Fruit fly (Drosophila melanogaster) whole organism, embryonic: ENCODE data around the gene drpr.

Experiments used
- CG10147 ChIP-seq: fragments of 200-800 bp; sonication (Bioruptor generic); optimal IDR thresholded peaks from 2 replicates; lab custom pipeline; 2019; ENCODE audit warnings: missing biosample characterization, mild to moderate bottlenecking, missing genetic modification characterization, moderate library complexity
- CG10366 ChIP-seq: fragments of 200-800 bp; sonication (Bioruptor generic); IDR thresholded peaks from 2 replicates; pipeline ENCODE4 v1.3.6; 2022; ENCODE audit warnings: missing biosample characterization, missing genetic modification characterization
- CG11456 ChIP-seq: fragments of 200-800 bp; sonication (Bioruptor generic); IDR thresholded peaks from 3 replicates; pipeline ENCODE4 v1.3.6; 2022; ENCODE audit warnings: missing biosample characterization, missing genetic modification characterization
- CG11504 ChIP-seq: fragments of 200-800 bp; sonication (Bioruptor generic); optimal IDR thresholded peaks from 3 replicates; lab custom pipeline; 2019; ENCODE audit warnings: missing biosample characterization, mild to moderate bottlenecking, missing genetic modification characterization, moderate library complexity
- CG11695 ChIP-seq: fragments of 200-800 bp; sonication (Bioruptor generic); IDR thresholded peaks from 3 replicates; pipeline ENCODE4 v1.3.6; 2022; ENCODE audit warnings: missing biosample characterization, missing genetic modification characterization
- CG11696 ChIP-seq: fragments of 200-800 bp; sonication (Bioruptor generic); IDR thresholded peaks from 2 replicates; pipeline ENCODE4 v1.3.6; 2022; ENCODE audit warnings: missing biosample characterization, missing genetic modification characterization
- CG12104 ChIP-seq: fragments of 200-800 bp; sonication (Bioruptor generic); optimal IDR thresholded peaks from 3 replicates; lab custom pipeline; 2016; ENCODE audit warnings: missing biosample characterization, missing genetic modification characterization
- CG1603 ChIP-seq: fragments of 200-800 bp; sonication (Bioruptor generic); optimal IDR thresholded peaks from 2 replicates; lab custom pipeline; 2019; ENCODE audit warnings: missing biosample characterization, mild to moderate bottlenecking, missing genetic modification characterization, moderate library complexity
- CG17328 ChIP-seq: fragments of 200-800 bp; sonication (Bioruptor generic); IDR thresholded peaks from 2 replicates; pipeline ENCODE4 v1.3.6; 2022; ENCODE audit warnings: missing biosample characterization, missing genetic modification characterization
- CG17912 ChIP-seq: fragments of 200-800 bp; sonication (Bioruptor generic); optimal IDR thresholded peaks from 2 replicates; lab custom pipeline; 2018; ENCODE audit warnings: missing biosample characterization, mild to moderate bottlenecking, missing genetic modification characterization
- CG30020 ChIP-seq: fragments of 200-800 bp; optimal IDR thresholded peaks from 2 replicates; lab custom pipeline; 2019; ENCODE audit warnings: missing biosample characterization, mild to moderate bottlenecking, missing genetic modification characterization, moderate library complexity
- CG32767 ChIP-seq: fragments of 200-800 bp; sonication (Bioruptor generic); IDR thresholded peaks from 2 replicates; pipeline ENCODE4 v1.3.6; 2022; ENCODE audit warnings: missing biosample characterization, missing genetic modification characterization
- CG34422 ChIP-seq: fragments of 200-800 bp; sonication (Bioruptor generic); IDR thresholded peaks from 3 replicates; pipeline ENCODE4 v1.3.6; 2022; ENCODE audit warnings: missing biosample characterization, missing genetic modification characterization
- CG3847 ChIP-seq: fragments of 200-800 bp; sonication (Bioruptor generic); IDR thresholded peaks from 2 replicates; pipeline ENCODE4 v1.3.6; 2022; ENCODE audit warnings: missing biosample characterization, missing genetic modification characterization
- CG4617 ChIP-seq: fragments of 200-800 bp; sonication (Bioruptor generic); optimal IDR thresholded peaks from 3 replicates; lab custom pipeline; 2016; ENCODE audit warnings: missing biosample characterization, missing genetic modification characterization, borderline replicate concordance
- CG4730 ChIP-seq: fragments of 200-800 bp; sonication (Bioruptor generic); IDR thresholded peaks from 2 replicates; pipeline ENCODE4 v1.3.6; 2022; ENCODE audit warnings: missing biosample characterization, missing genetic modification characterization
- CG5180 ChIP-seq: fragments of 200-800 bp; sonication (Bioruptor generic); optimal IDR thresholded peaks from 3 replicates; lab custom pipeline; 2017; ENCODE audit warnings: missing biosample characterization, missing genetic modification characterization, mild to moderate bottlenecking, moderate library complexity, missing genetic modification reagents
- CG6254 ChIP-seq: fragments of 200-800 bp; sonication (Bioruptor generic); optimal IDR thresholded peaks from 3 replicates; lab custom pipeline; 2017; ENCODE audit warnings: mild to moderate bottlenecking, missing biosample characterization, missing genetic modification reagents, missing genetic modification characterization
- CG6765 ChIP-seq: fragments of 200-800 bp; sonication (Bioruptor generic); optimal IDR thresholded peaks from 3 replicates; lab custom pipeline; 2017; ENCODE audit warnings: missing biosample characterization, mild to moderate bottlenecking, missing genetic modification characterization
- CG7357 ChIP-seq: fragments of 200-800 bp; sonication (Bioruptor generic); IDR thresholded peaks from 3 replicates; pipeline ENCODE4 v1.3.6; 2022; ENCODE audit warnings: missing biosample characterization, missing genetic modification characterization
- CG8089 ChIP-seq: fragments of 200-800 bp; sonication (Bioruptor generic); optimal IDR thresholded peaks from 3 replicates; lab custom pipeline; 2016; ENCODE audit warnings: missing biosample characterization, missing genetic modification characterization
- CG8765 ChIP-seq: fragments of 200-800 bp; sonication (Bioruptor generic); IDR thresholded peaks from 2 replicates; pipeline ENCODE4 v1.3.6; 2022; ENCODE audit warnings: missing biosample characterization, missing genetic modification characterization
- CG9609 ChIP-seq: fragments of 200-800 bp; sonication (Bioruptor generic); optimal IDR thresholded peaks from 3 replicates; lab custom pipeline; 2016; ENCODE audit warnings: missing biosample characterization, missing genetic modification characterization
- Dip3 ChIP-seq: fragments of 200-800 bp; sonication (Bioruptor generic); optimal IDR thresholded peaks from 3 replicates; lab custom pipeline; 2016; ENCODE audit warnings: missing biosample characterization, missing genetic modification characterization
- H15 ChIP-seq: fragments of 200-800 bp; sonication (Bioruptor generic); IDR thresholded peaks from 3 replicates; pipeline ENCODE4 v1.3.6; 2022; ENCODE audit warnings: missing biosample characterization, missing genetic modification characterization
- Hand ChIP-seq: fragments of 200-800 bp; sonication (Bioruptor generic); optimal IDR thresholded peaks from 2 replicates; lab custom pipeline; 2017; ENCODE audit warnings: mild to moderate bottlenecking, missing biosample characterization, missing genetic modification reagents, missing genetic modification characterization
- Hr39 ChIP-seq: fragments of >200 bp; optimal IDR thresholded peaks from 2 replicates; lab custom pipeline; 2017
- MTF-1 ChIP-seq: fragments of 200-800 bp; sonication (Bioruptor generic); optimal IDR thresholded peaks from 2 replicates; lab custom pipeline; 2018; ENCODE audit warnings: missing biosample characterization, mild to moderate bottlenecking, missing genetic modification characterization, borderline replicate concordance
- Oaz ChIP-seq: fragments of 200-800 bp; sonication (Bioruptor generic); IDR thresholded peaks from 2 replicates; pipeline ENCODE4 v1.3.6; 2022; ENCODE audit warnings: missing biosample characterization, missing genetic modification characterization
- Oli ChIP-seq: fragments of 200-800 bp; sonication (Bioruptor generic); optimal IDR thresholded peaks from 2 replicates; lab custom pipeline; 2018; ENCODE audit warnings: missing biosample characterization, mild to moderate bottlenecking, missing genetic modification characterization, moderate library complexity
- Opbp ChIP-seq: fragments of 200-800 bp; sonication (Bioruptor generic); IDR thresholded peaks from 3 replicates; pipeline ENCODE4 v1.3.6; 2022; ENCODE audit warnings: missing biosample characterization, missing genetic modification characterization; ENCODE audit not compliant: partially characterized antibody
- Six4 ChIP-seq: fragments of 200-800 bp; sonication (Bioruptor generic); optimal IDR thresholded peaks from 2 replicates; lab custom pipeline; 2016; ENCODE audit warnings: missing biosample characterization, missing genetic modification characterization
- ara ChIP-seq: fragments of 200-800 bp; sonication (Bioruptor generic); IDR thresholded peaks from 2 replicates; pipeline ENCODE4 v1.3.6; 2022; ENCODE audit warnings: missing biosample characterization, missing genetic modification characterization
- br ChIP-seq: fragments of >200 bp; optimal IDR thresholded peaks from 2 replicates; lab custom pipeline; 2017
- cg ChIP-seq: fragments of 200-800 bp; sonication (Bioruptor generic); optimal IDR thresholded peaks from 3 replicates; lab custom pipeline; 2019; ENCODE audit warnings: missing biosample characterization, mild to moderate bottlenecking, missing genetic modification characterization, moderate library complexity
- chinmo ChIP-seq: fragments of 200-800 bp; sonication (Bioruptor generic); IDR thresholded peaks from 4 replicates; pipeline ENCODE4 v1.3.6; 2022; ENCODE audit warnings: missing biosample characterization, missing genetic modification characterization; ENCODE audit not compliant: partially characterized antibody
- chm ChIP-seq: fragments of 200-800 bp; sonication (Bioruptor generic); IDR thresholded peaks from 2 replicates; pipeline ENCODE4 v1.3.6; 2022; ENCODE audit warnings: missing biosample characterization, missing genetic modification characterization
- esg ChIP-seq: fragments of 200-800 bp; sonication (Bioruptor generic); conservative IDR thresholded peaks from 2 replicates; pipeline ENCODE4 v1.3.6; 2022; ENCODE audit warnings: missing biosample characterization, missing genetic modification characterization
- ftz-f1 ChIP-seq: fragments of 200-800 bp; sonication (Bioruptor generic); optimal IDR thresholded peaks from 2 replicates; lab custom pipeline; 2016; ENCODE audit warnings: missing biosample characterization, missing genetic modification characterization
- gro ChIP-seq: fragments of 200-800 bp; sonication (Bioruptor generic); optimal IDR thresholded peaks from 2 replicates; lab custom pipeline; 2016; ENCODE audit warnings: missing biosample characterization, missing genetic modification characterization
- ind ChIP-seq: fragments of 200-800 bp; sonication (Bioruptor generic); optimal IDR thresholded peaks from 3 replicates; lab custom pipeline; 2016; ENCODE audit warnings: missing biosample characterization, missing genetic modification characterization
- jumu ChIP-seq: fragments of 200-800 bp; sonication (Bioruptor generic); optimal IDR thresholded peaks from 3 replicates; lab custom pipeline; 2016; ENCODE audit warnings: missing biosample characterization, missing genetic modification characterization
- ken ChIP-seq: fragments of 200-800 bp; sonication (Bioruptor generic); IDR thresholded peaks from 3 replicates; pipeline ENCODE4 v1.3.6; 2022; ENCODE audit warnings: missing biosample characterization, missing genetic modification characterization
- lmd ChIP-seq: fragments of 200-800 bp; sonication (Bioruptor generic); IDR thresholded peaks from 2 replicates; pipeline ENCODE4 v1.3.6; 2022; ENCODE audit warnings: missing biosample characterization, missing genetic modification characterization
- nom ChIP-seq: fragments of 200-800 bp; sonication (Bioruptor generic); optimal IDR thresholded peaks from 2 replicates; lab custom pipeline; 2017; ENCODE audit warnings: missing biosample characterization, missing genetic modification characterization, mild to moderate bottlenecking, moderate library complexity, missing genetic modification reagents
- otp ChIP-seq: fragments of 200-800 bp; sonication (Bioruptor generic); IDR thresholded peaks from 3 replicates; pipeline ENCODE4, ENCODE4 v1.3.6; 2022; ENCODE audit warnings: missing biosample characterization, missing genetic modification characterization
- slbo ChIP-seq: fragments of 200-800 bp; sonication (Bioruptor generic); IDR thresholded peaks from 2 replicates; pipeline ENCODE4 v1.3.6; 2022; ENCODE audit warnings: missing biosample characterization, missing genetic modification characterization
- tap ChIP-seq: fragments of 200-800 bp; optimal IDR thresholded peaks from 3 replicates; lab custom pipeline; 2019; ENCODE audit warnings: missing biosample characterization, mild to moderate bottlenecking, missing genetic modification characterization, moderate library complexity
- tio ChIP-seq: fragments of 200-800 bp; sonication (Bioruptor generic); optimal IDR thresholded peaks from 2 replicates; lab custom pipeline; 2017; ENCODE audit warnings: missing biosample characterization, missing genetic modification characterization, inconsistent platforms
- trh ChIP-seq: fragments of 200-800 bp; sonication (Bioruptor generic); optimal IDR thresholded peaks from 2 replicates; lab custom pipeline; 2016; ENCODE audit warnings: missing biosample characterization, missing genetic modification characterization
- vnd ChIP-seq: fragments of 200-800 bp; sonication (Bioruptor generic); IDR thresholded peaks from 3 replicates; pipeline ENCODE4 v1.3.6; 2022; ENCODE audit warnings: missing biosample characterization, missing genetic modification characterization; ENCODE audit not compliant: partially characterized antibody

The drpr gene

DNA sequence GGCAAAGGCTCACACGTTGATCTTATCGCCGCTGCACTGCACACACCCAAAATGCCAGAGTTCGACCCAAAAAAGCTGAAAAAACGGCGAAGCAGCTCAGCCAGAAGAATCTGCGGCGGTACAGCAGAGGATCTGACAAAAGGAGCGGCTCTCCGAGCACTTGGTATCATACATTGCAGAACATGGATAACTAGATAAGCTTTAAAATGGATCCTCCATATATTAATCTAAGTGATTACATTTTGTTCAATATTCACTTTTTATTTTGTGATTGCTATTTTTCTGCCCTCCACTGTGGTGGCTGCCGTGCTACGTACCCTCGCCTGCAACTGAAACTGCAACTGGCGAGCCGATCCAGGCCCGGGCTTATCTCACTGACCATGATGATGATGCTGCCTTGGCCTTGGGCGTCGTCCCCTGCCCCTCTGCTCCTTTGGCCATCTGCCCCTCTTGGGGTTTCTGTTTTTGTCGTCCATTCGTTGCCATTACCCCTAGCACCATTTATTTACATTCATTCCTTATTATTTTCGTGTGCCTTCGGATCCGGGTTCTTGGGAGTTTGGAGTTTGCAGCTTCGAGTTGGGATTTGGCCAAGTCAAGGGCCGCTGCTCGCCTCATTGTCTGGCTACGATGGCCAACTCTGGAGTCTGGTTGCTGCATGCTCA lies 38.7 kb downstream of the drpr start (continued):
- TF ChIP-seq trh (GFP tag; lab: Kevin White, UChicago) (no peak), tap (tag; lab: Kevin White, UChicago) (no peak), CG4730 (GFP tag; lab: Robert Waterston, UW) (no peak), CG11456 (GFP tag; lab: Robert Waterston, UW) (0 out of 3 replicates have a peak, but pooled peaks have one; percentile 8), cg (no peak), otp (GFP tag; lab: Robert Waterston, UW) (no peak), CG6254 (GFP tag; lab: Kevin White, UChicago) (no peak), CG12104 (GFP tag; lab: Kevin White, UChicago) (no peak), CG4617 (no peak), CG7357 (GFP tag; lab: Robert Waterston, UW) (no peak), CG10147 (no peak), Oaz (no peak), CG9609 (no peak), CG17912 (GFP tag; lab: Kevin White, UChicago) (no peak), br (lab: Kevin White, UChicago) (no peak), MTF-1 (GFP tag; lab: Kevin White, UChicago) (no peak), CG1603 (tag; lab: Kevin White, UChicago) (peak; percentile 55), tio (GFP tag; lab: Kevin White, UChicago) (no peak), CG11504 (tag; lab: Kevin White, UChicago) (peak; percentile 4), CG8089 (GFP tag; lab: Kevin White, UChicago) (no peak), CG30020 (tag; lab: Kevin White, UChicago) (no peak), CG32767 (GFP tag; lab: Robert Waterston, UW) (no peak), CG17328 (GFP tag; lab: Robert Waterston, UW) (peak; percentile 45), chinmo (GFP tag; lab: Robert Waterston, UW) (no peak), gro (GFP tag; lab: Kevin White, UChicago) (no peak), ken (GFP tag; lab: Robert Waterston, UW) (no peak), Opbp (GFP tag; lab: Robert Waterston, UW) (no peak), H15 (no peak), CG11695 (0 out of 3 replicates have a peak, but pooled peaks have one; percentile 23), CG10366 (GFP tag; lab: Robert Waterston, UW) (peak; percentile 14; the same call in 1 of the 2 replicates), nom (peak; percentile 77), lmd (peak; percentile 39; the same call in 1 of the 2 replicates), chm (GFP tag; lab: Robert Waterston, UW) (no peak), ftz-f1 (GFP tag; lab: Kevin White, UChicago) (no peak), CG11696 (peak; percentile 73), esg (peak; percentile 26; the same call in 1 of the 2 replicates), CG8765 (GFP tag; lab: Robert Waterston, UW) (peak; percentile 25; the same call in 1 of the 2 replicates), CG5180 (no peak), Six4 (GFP tag; lab: Kevin White, UChicago) (no peak), CG6765 (GFP tag; lab: Kevin White, UChicago) (no peak), vnd (GFP tag; lab: Robert Waterston, UW) (no peak), CG34422 (GFP tag; lab: Robert Waterston, UW) (0 out of 3 replicates have a peak, but pooled peaks have one; percentile 38), ind (GFP tag; lab: Kevin White, UChicago) (no peak), Oli (tag; lab: Kevin White, UChicago) (peak; percentile 25), Dip3 (GFP tag; lab: Kevin White, UChicago) (no peak), Hr39 (lab: Kevin White, UChicago) (no peak), Hand (GFP tag; lab: Kevin White, UChicago) (no peak), CG3847 (GFP tag; lab: Robert Waterston, UW) (no peak), slbo (GFP tag; lab: Robert Waterston, UW) (0 out of 2 replicates have a peak, but pooled peaks have one; percentile 7), jumu (GFP tag; lab: Kevin White, UChicago) (no peak), ara (GFP tag; lab: Robert Waterston, UW) (0 out of 2 replicates have a peak, but pooled peaks have one; percentile 32)
